3 fruit fly cellular contexts compared by ENCODE assay signal in the genomic region with DNA sequence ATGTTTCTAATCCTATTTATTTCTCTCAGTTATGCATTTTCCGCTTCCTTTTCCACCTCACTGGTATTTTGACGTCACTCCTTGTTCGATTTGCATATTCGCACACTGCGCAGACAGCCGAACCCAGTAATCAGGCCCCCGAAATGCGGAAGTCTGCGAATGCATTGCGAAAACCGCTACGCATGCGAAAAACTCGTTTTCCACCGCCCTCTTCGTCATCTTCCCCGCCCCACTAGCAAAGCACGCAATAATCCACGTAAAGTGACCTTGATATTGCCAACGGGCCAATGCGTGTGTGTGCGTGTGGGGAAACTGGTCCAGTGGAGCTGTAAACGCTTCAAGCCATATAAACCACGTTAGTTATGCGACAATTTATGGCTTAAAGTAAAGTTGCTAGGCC.
A peak's percentile ranks its signal among the peaks of the same experiment; 100 is the strongest.
TF ChIP-seq lines count a peak whose summit lies in the region.

No protein-coding gene starts in this region.

- no peak for TF ChIP-seq CTCF in whole organism, embryonic (GFP tag; optimal IDR thresholded peaks at IDR 0.05; lab: Kevin White, UChicago)

TF ChIP-seq in whole organism, embryonic, 481 proteins besides CTCF, POLR2A, EP300 and RAD21:
- TF ChIP-seq Ets97D (GFP tag; optimal IDR thresholded peaks at IDR 0.05; lab: Kevin White, UChicago): no peak
- TF ChIP-seq chinmo (GFP tag; IDR thresholded peaks at IDR 0.05; lab: Robert Waterston, UW; ENCODE audit: partially characterized antibody): 0 out of 4 replicates have a peak, but pooled peaks have one; percentile 36

TF ChIP-seq in whole organism, prepupa, 60 proteins besides CTCF, POLR2A, EP300 and RAD21:
- TF ChIP-seq CG6163 (GFP tag; IDR thresholded peaks at IDR 0.05; lab: Robert Waterston, UW) (no peak), Ets96B (tag; optimal IDR thresholded peaks at IDR 0.05; lab: Kevin White, UChicago) (no peak), Eip75B (GFP tag; optimal IDR thresholded peaks at IDR 0.05; lab: Kevin White, UChicago) (peak; percentile 26), ss (GFP tag; optimal IDR thresholded peaks at IDR 0.05; lab: Kevin White, UChicago) (peak in 1 of 2 experiments; percentile 92), CG32006 (GFP tag; optimal IDR thresholded peaks at IDR 0.05; lab: Kevin White, UChicago) (no peak)

TF ChIP-seq in whole organism, pupa, 21 proteins besides CTCF, POLR2A, EP300 and RAD21:
- no peak for TF ChIP-seq CG9948 (tag; optimal IDR thresholded peaks at IDR 0.05; lab: Kevin White, UChicago)
- TF ChIP-seq CG12605 (GFP tag; IDR thresholded peaks at IDR 0.05; lab: Robert Waterston, UW): no peak
- no peak for TF ChIP-seq CG14655 (GFP tag; optimal IDR thresholded peaks at IDR 0.05; lab: Kevin White, UChicago)
- 0 out of 3 replicates have a peak, but pooled peaks have one; percentile 31 for TF ChIP-seq CG4496 (GFP tag; IDR thresholded peaks at IDR 0.05; lab: Robert Waterston, UW)
- TF ChIP-seq D1 (tag; optimal IDR thresholded peaks at IDR 0.05; lab: Kevin White, UChicago): no peak
- TF ChIP-seq CG15710 (tag; optimal IDR thresholded peaks at IDR 0.05; lab: Kevin White, UChicago): no peak
- no peak for TF ChIP-seq CG8301 (tag; optimal IDR thresholded peaks at IDR 0.05; lab: Kevin White, UChicago)
- TF ChIP-seq CG13204 (GFP tag; optimal IDR thresholded peaks at IDR 0.05; lab: Kevin White, UChicago): no peak
- TF ChIP-seq Snoo (tag; optimal IDR thresholded peaks at IDR 0.05; lab: Kevin White, UChicago): peak; percentile 63
- no peak for TF ChIP-seq fd96Ca (GFP tag; IDR thresholded peaks at IDR 0.05; lab: Robert Waterston, UW)
- TF ChIP-seq EcR (GFP tag; optimal IDR thresholded peaks at IDR 0.05; lab: Kevin White, UChicago): peak; percentile 48
- no peak for TF ChIP-seq gl (tag; optimal IDR thresholded peaks at IDR 0.05; lab: Kevin White, UChicago)
- TF ChIP-seq Pif1A (GFP tag; optimal IDR thresholded peaks at IDR 0.05; lab: Kevin White, UChicago): no peak
- TF ChIP-seq Ets98B (GFP tag; IDR thresholded peaks at IDR 0.05; lab: Robert Waterston, UW): no peak
